Fruit fly (Drosophila melanogaster) whole organism, embryonic: ENCODE results near the gene CG43063.

Experiments used
- ATbp ChIP-seq: fragments of 200-800 bp; sonication (Bioruptor generic); optimal IDR thresholded peaks from 2 replicates; lab custom pipeline; 2017; ENCODE audit warnings: missing biosample characterization, mild to moderate bottlenecking, missing genetic modification characterization, missing genetic modification reagents
- Bdp1 ChIP-seq: fragments of 200-800 bp; sonication (Bioruptor generic); optimal IDR thresholded peaks from 3 replicates; lab custom pipeline; 2016; ENCODE audit warnings: missing biosample characterization, missing genetic modification characterization
- CG10209 ChIP-seq: fragments of 200-800 bp; sonication (Bioruptor generic); optimal IDR thresholded peaks from 3 replicates; lab custom pipeline; 2017; ENCODE audit warnings: missing biosample characterization, mild to moderate bottlenecking, missing genetic modification characterization, missing genetic modification reagents
- CG10274 ChIP-seq: fragments of 200-800 bp; sonication (Bioruptor generic); optimal IDR thresholded peaks from 3 replicates; lab custom pipeline; 2017; ENCODE audit warnings: missing biosample characterization, mild to moderate bottlenecking, missing genetic modification characterization
- CG10431 ChIP-seq: fragments of 200-800 bp; sonication (Bioruptor generic); optimal IDR thresholded peaks from 3 replicates; lab custom pipeline; 2018; ENCODE audit warnings: missing biosample characterization, mild to moderate bottlenecking, missing genetic modification characterization
- CG11696 ChIP-seq: fragments of 200-800 bp; sonication (Bioruptor generic); IDR thresholded peaks from 2 replicates; pipeline ENCODE4 v1.3.6; 2022; ENCODE audit warnings: missing biosample characterization, missing genetic modification characterization
- CG14667 ChIP-seq: fragments of 200-800 bp; sonication (Bioruptor generic); IDR thresholded peaks from 2 replicates; pipeline ENCODE4 v1.3.6; 2022; ENCODE audit warnings: missing biosample characterization, missing genetic modification characterization
- CG1603 ChIP-seq: fragments of 200-800 bp; sonication (Bioruptor generic); optimal IDR thresholded peaks from 2 replicates; lab custom pipeline; 2019; ENCODE audit warnings: missing biosample characterization, mild to moderate bottlenecking, missing genetic modification characterization, moderate library complexity
- CG30431 ChIP-seq: fragments of 200-800 bp; sonication (Bioruptor generic); optimal IDR thresholded peaks from 2 replicates; lab custom pipeline; 2017; ENCODE audit warnings: missing biosample characterization, missing genetic modification characterization
- CG31388 ChIP-seq: fragments of 200-800 bp; sonication (Bioruptor generic); optimal IDR thresholded peaks from 2 replicates; lab custom pipeline; 2016; ENCODE audit warnings: missing biosample characterization, missing genetic modification characterization
- CG3726 ChIP-seq: fragments of 200-800 bp; sonication (Bioruptor generic); IDR thresholded peaks from 3 replicates; pipeline ENCODE4, ENCODE4 v1.3.6; 2022; ENCODE audit warnings: missing biosample characterization, missing genetic modification characterization
- CG4360 ChIP-seq: fragments of 200-800 bp; sonication (Bioruptor generic); IDR thresholded peaks from 2 replicates; pipeline ENCODE4 v1.3.6; 2022; ENCODE audit warnings: missing biosample characterization, missing genetic modification characterization
- CG7963 ChIP-seq: fragments of 200-800 bp; sonication (Bioruptor generic); IDR thresholded peaks from 3 replicates; pipeline ENCODE4 v1.3.6; 2022; ENCODE audit warnings: missing biosample characterization, missing genetic modification characterization; ENCODE audit not compliant: partially characterized antibody
- CG8359 ChIP-seq: fragments of 200-800 bp; sonication (Bioruptor generic); optimal IDR thresholded peaks from 2 replicates; lab custom pipeline; 2017; ENCODE audit warnings: missing biosample characterization, mild to moderate bottlenecking, missing genetic modification characterization, borderline replicate concordance
- CG8944 ChIP-seq: fragments of 200-800 bp; sonication (Bioruptor generic); optimal IDR thresholded peaks from 3 replicates; lab custom pipeline; 2016; ENCODE audit warnings: missing biosample characterization, missing genetic modification characterization
- CG9609 ChIP-seq: fragments of 200-800 bp; sonication (Bioruptor generic); optimal IDR thresholded peaks from 3 replicates; lab custom pipeline; 2016; ENCODE audit warnings: missing biosample characterization, missing genetic modification characterization
- Chrac-16 ChIP-seq: fragments of 200-800 bp; sonication (Bioruptor generic); optimal IDR thresholded peaks from 3 replicates; lab custom pipeline; 2016; ENCODE audit warnings: missing biosample characterization, missing genetic modification characterization
- Dek ChIP-seq: fragments of 200-800 bp; sonication (Bioruptor generic); optimal IDR thresholded peaks from 3 replicates; lab custom pipeline; 2019; ENCODE audit warnings: missing biosample characterization, mild to moderate bottlenecking, missing genetic modification characterization, moderate library complexity
- Dfd ChIP-seq, 2 experiments: fragments of >200 bp; optimal IDR thresholded peaks; 2 replicates each; lab custom pipeline; 2017; ENCODE audit warnings: missing biosample characterization in 2 of 2, missing genetic modification characterization in 2 of 2
- Doc3 ChIP-seq: fragments of 200-800 bp; sonication (Bioruptor generic); IDR thresholded peaks from 3 replicates; pipeline ENCODE4 v1.3.6; 2022; ENCODE audit warnings: missing biosample characterization, missing genetic modification characterization; ENCODE audit not compliant: partially characterized antibody
- Drgx ChIP-seq: fragments of 200-800 bp; sonication (Bioruptor generic); IDR thresholded peaks from 2 replicates; pipeline ENCODE4 v1.3.6; 2022; ENCODE audit warnings: missing biosample characterization, missing genetic modification characterization
- Ets97D ChIP-seq: fragments of 200-800 bp; sonication (Bioruptor generic); optimal IDR thresholded peaks from 3 replicates; lab custom pipeline; 2016; ENCODE audit warnings: missing biosample characterization, missing genetic modification characterization
- Gsc ChIP-seq: fragments of 200-800 bp; sonication (Bioruptor generic); IDR thresholded peaks from 2 replicates; pipeline ENCODE4 v1.3.6; 2022; ENCODE audit warnings: missing biosample characterization, missing genetic modification characterization
- Hr39 ChIP-seq: fragments of >200 bp; optimal IDR thresholded peaks from 2 replicates; lab custom pipeline; 2017
- Hr51 ChIP-seq, 2 experiments: fragments of 200-800 bp; sonication (Bioruptor generic); optimal IDR thresholded peaks; 2 replicates in 1 of 2; 3 replicates in 1 of 2; lab custom pipeline; 2016 to 2018; ENCODE audit warnings: missing biosample characterization in 2 of 2, missing genetic modification characterization in 2 of 2, mild to moderate bottlenecking in 1 of 2, moderate library complexity in 1 of 2
- Med ChIP-seq: fragments of 200-800 bp; sonication (Bioruptor generic); peaks from one replicate; lab custom pipeline; 2016; ENCODE audit warnings: missing biosample characterization, missing genetic modification characterization, mild to moderate bottlenecking, inconsistent platforms, moderate library complexity
- NC2α ChIP-seq: fragments of 200-800 bp; sonication (Bioruptor generic); optimal IDR thresholded peaks from 2 replicates; lab custom pipeline; 2016; ENCODE audit warnings: missing biosample characterization, missing genetic modification characterization
- NfI ChIP-seq: fragments of 200-800 bp; sonication (Bioruptor generic); optimal IDR thresholded peaks from 3 replicates; lab custom pipeline; 2018; ENCODE audit warnings: missing biosample characterization, mild to moderate bottlenecking, missing genetic modification characterization, moderate library complexity
- Six4 ChIP-seq: fragments of 200-800 bp; sonication (Bioruptor generic); optimal IDR thresholded peaks from 2 replicates; lab custom pipeline; 2016; ENCODE audit warnings: missing biosample characterization, missing genetic modification characterization
- Sox102F ChIP-seq: fragments of 200-800 bp; sonication (Bioruptor generic); optimal IDR thresholded peaks from 2 replicates; lab custom pipeline; 2018; ENCODE audit warnings: missing biosample characterization, mild to moderate bottlenecking, missing genetic modification characterization, moderate library complexity
- Stat92E ChIP-seq, 3 experiments: fragments of >200 bp in 2 of 3; fragments of 200-800 bp in 1 of 3; sonication (Bioruptor generic) in 1 of 3; optimal IDR thresholded peaks; 2 replicates each; lab custom pipeline; 2017 to 2019; ENCODE audit warnings: missing biosample characterization in 3 of 3, missing genetic modification characterization in 3 of 3, mild to moderate bottlenecking in 1 of 3, moderate library complexity in 1 of 3
- Vsx1 ChIP-seq: fragments of 200-800 bp; sonication (Bioruptor generic); optimal IDR thresholded peaks from 2 replicates; lab custom pipeline; 2017; ENCODE audit warnings: missing biosample characterization, mild to moderate bottlenecking, missing genetic modification characterization, missing genetic modification reagents
- ac ChIP-seq: fragments of 200-800 bp; sonication (Bioruptor generic); optimal IDR thresholded peaks from 3 replicates; lab custom pipeline; 2017; ENCODE audit warnings: missing biosample characterization, mild to moderate bottlenecking, missing genetic modification characterization
- ara ChIP-seq: fragments of 200-800 bp; sonication (Bioruptor generic); IDR thresholded peaks from 2 replicates; pipeline ENCODE4 v1.3.6; 2022; ENCODE audit warnings: missing biosample characterization, missing genetic modification characterization
- br ChIP-seq: fragments of >200 bp; optimal IDR thresholded peaks from 2 replicates; lab custom pipeline; 2017
- gcm2 ChIP-seq: fragments of 200-800 bp; sonication (Bioruptor generic); optimal IDR thresholded peaks from 2 replicates; lab custom pipeline; 2016; ENCODE audit warnings: missing biosample characterization, missing genetic modification characterization
- hth ChIP-seq: fragments of >200 bp; optimal IDR thresholded peaks from 2 replicates; lab custom pipeline; 2017; ENCODE audit warnings: inconsistent platforms
- jumu ChIP-seq: fragments of 200-800 bp; sonication (Bioruptor generic); optimal IDR thresholded peaks from 3 replicates; lab custom pipeline; 2016; ENCODE audit warnings: missing biosample characterization, missing genetic modification characterization
- knrl ChIP-seq: fragments of 200-800 bp; sonication (Bioruptor generic); IDR thresholded peaks from 3 replicates; pipeline ENCODE4 v1.3.6; 2022; ENCODE audit warnings: missing biosample characterization, missing genetic modification characterization; ENCODE audit not compliant: partially characterized antibody
- pros ChIP-seq: fragments of 200-800 bp; sonication (Bioruptor generic); optimal IDR thresholded peaks from 3 replicates; lab custom pipeline; 2019; ENCODE audit warnings: missing biosample characterization, mild to moderate bottlenecking, missing genetic modification characterization, moderate library complexity
- seq ChIP-seq: fragments of 200-800 bp; sonication (Bioruptor generic); IDR thresholded peaks from 2 replicates; pipeline ENCODE4 v1.3.6; 2022; ENCODE audit warnings: missing biosample characterization, missing genetic modification characterization
- slbo ChIP-seq: fragments of 200-800 bp; sonication (Bioruptor generic); IDR thresholded peaks from 2 replicates; pipeline ENCODE4 v1.3.6; 2022; ENCODE audit warnings: missing biosample characterization, missing genetic modification characterization
- slp2 ChIP-seq: fragments of 200-800 bp; sonication (Bioruptor generic); optimal IDR thresholded peaks from 2 replicates; lab custom pipeline; 2016; ENCODE audit warnings: missing biosample characterization, missing genetic modification characterization
- sr ChIP-seq: fragments of 200-800 bp; sonication (Bioruptor generic); IDR thresholded peaks from 3 replicates; pipeline ENCODE4 v1.3.6; 2022; ENCODE audit warnings: missing biosample characterization, missing genetic modification characterization
- stwl ChIP-seq: fragments of 200-800 bp; sonication (Bioruptor generic); optimal IDR thresholded peaks from 3 replicates; lab custom pipeline; 2018; ENCODE audit warnings: missing biosample characterization, mild to moderate bottlenecking, missing genetic modification characterization, moderate library complexity
- tap ChIP-seq: fragments of 200-800 bp; optimal IDR thresholded peaks from 3 replicates; lab custom pipeline; 2019; ENCODE audit warnings: missing biosample characterization, mild to moderate bottlenecking, missing genetic modification characterization, moderate library complexity
- trem ChIP-seq: fragments of 200-800 bp; optimal IDR thresholded peaks from 3 replicates; lab custom pipeline; 2019; ENCODE audit warnings: missing biosample characterization, mild to moderate bottlenecking, missing genetic modification characterization, moderate library complexity
- vfl ChIP-seq: fragments of 200-800 bp; sonication (Bioruptor generic); optimal IDR thresholded peaks from 2 replicates; lab custom pipeline; 2016; ENCODE audit warnings: missing biosample characterization, missing genetic modification characterization
- yki ChIP-seq: fragments of >200 bp; optimal IDR thresholded peaks from 3 replicates; lab custom pipeline; 2018
- zf30C ChIP-seq: fragments of 200-800 bp; sonication (Bioruptor generic); optimal IDR thresholded peaks from 3 replicates; lab custom pipeline; 2018; ENCODE audit warnings: missing biosample characterization, mild to moderate bottlenecking, missing genetic modification characterization
- zfh2 ChIP-seq: fragments of 200-800 bp; sonication (Bioruptor generic); optimal IDR thresholded peaks from 2 replicates; lab custom pipeline; 2016; ENCODE audit warnings: missing biosample characterization, missing genetic modification characterization

CG43063 gene

DNA sequence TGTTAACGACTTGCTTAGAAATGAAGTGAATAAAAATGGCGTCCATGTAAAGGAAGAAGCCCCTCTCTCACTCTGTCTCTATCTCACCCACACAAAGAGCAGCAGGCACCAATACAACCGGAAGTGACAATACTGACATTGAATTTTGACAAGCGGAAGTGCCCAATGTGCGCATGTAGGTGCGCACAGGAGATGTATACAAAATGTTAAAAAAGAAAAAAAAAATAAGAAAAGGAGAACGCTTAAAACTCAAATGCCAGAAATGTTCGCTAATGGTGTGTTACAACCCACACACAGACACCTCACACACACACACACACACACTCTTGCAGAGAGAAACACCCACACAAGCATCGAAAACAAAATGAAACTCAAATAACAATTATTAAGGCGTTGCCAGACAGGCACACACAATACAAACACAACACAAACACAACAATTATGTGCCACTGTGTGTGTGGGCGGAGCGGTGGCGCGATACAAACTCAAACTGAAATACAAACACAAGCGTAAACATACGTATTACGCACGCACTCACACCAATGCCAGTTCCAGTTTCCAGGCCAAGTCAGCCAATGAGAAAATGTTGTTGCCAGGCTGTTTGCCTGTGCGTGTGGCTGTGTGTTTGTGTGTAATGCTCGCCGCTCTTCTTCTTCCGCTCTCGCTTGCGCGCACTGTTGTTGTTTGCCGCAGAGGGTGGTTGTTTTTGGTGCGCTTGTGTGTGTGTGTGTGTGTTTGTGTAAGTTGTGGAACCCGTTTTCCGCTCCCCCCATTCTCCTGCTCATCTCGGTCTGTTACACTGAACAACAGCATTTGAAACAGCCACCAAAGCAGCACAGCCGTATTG lies 22.1 kb upstream of the CG43063 start (continued):
- TF ChIP-seq yki (lab: Kevin White, UChicago) (peak; percentile 43), CG11696 (no peak), CG3726 (GFP tag; lab: Robert Waterston, UW) (no peak), Med (peak; percentile 83), ac (GFP tag; lab: Kevin White, UChicago) (no peak), br (lab: Kevin White, UChicago) (no peak), Six4 (GFP tag; lab: Kevin White, UChicago) (no peak), pros (peak; percentile 26), ATbp (GFP tag; lab: Kevin White, UChicago) (no peak), stwl (tag; lab: Kevin White, UChicago) (no peak), CG10274 (GFP tag; lab: Kevin White, UChicago) (no peak), Bdp1 (GFP tag; lab: Kevin White, UChicago) (no peak), CG30431 (GFP tag; lab: Kevin White, UChicago) (no peak), Stat92E (GFP tag; optimal IDR thresholded peaks at IDR 0.05; lab: Kevin White, UChicago) (peak in 2 of 3 experiments; percentile 38 to 67), CG4360 (GFP tag; lab: Robert Waterston, UW) (peak; percentile 84), Sox102F (GFP tag; lab: Kevin White, UChicago) (no peak), zfh2 (GFP tag; lab: Kevin White, UChicago) (no peak), Hr51 (GFP tag; optimal IDR thresholded peaks at IDR 0.05; lab: Kevin White, UChicago) (no peak), slp2 (GFP tag; lab: Kevin White, UChicago) (no peak), knrl (GFP tag; lab: Robert Waterston, UW) (peak; percentile 43; the same call in 2 of the 3 replicates), Doc3 (GFP tag; lab: Robert Waterston, UW) (no peak), tap (tag; lab: Kevin White, UChicago) (no peak), gcm2 (GFP tag; lab: Kevin White, UChicago) (peak; percentile 8), CG31388 (GFP tag; lab: Kevin White, UChicago) (no peak), Ets97D (GFP tag; lab: Kevin White, UChicago) (peak; percentile 52), CG8944 (GFP tag; lab: Kevin White, UChicago) (no peak), hth (lab: Kevin White, UChicago) (no peak), seq (GFP tag; lab: Robert Waterston, UW) (peak; percentile 95), CG14667 (no peak), Gsc (no peak), slbo (no peak), NC2α (no peak), CG10209 (GFP tag; lab: Kevin White, UChicago) (no peak), CG9609 (GFP tag; lab: Kevin White, UChicago) (no peak), Dfd (GFP tag; optimal IDR thresholded peaks at IDR 0.05; lab: Kevin White, UChicago) (peak in 1 of 2 experiments; percentile 78), ara (GFP tag; lab: Robert Waterston, UW) (no peak), CG1603 (no peak), CG10431 (GFP tag; lab: Kevin White, UChicago) (no peak), Dek (no peak), vfl (GFP tag; lab: Kevin White, UChicago) (no peak), Vsx1 (no peak), sr (peak; percentile 94), CG8359 (GFP tag; lab: Kevin White, UChicago) (no peak), Drgx (GFP tag; lab: Robert Waterston, UW) (no peak), Chrac-16 (GFP tag; lab: Kevin White, UChicago) (no peak), NfI (GFP tag; lab: Kevin White, UChicago) (no peak), CG7963 (GFP tag; lab: Robert Waterston, UW) (no peak), zf30C (GFP tag; lab: Kevin White, UChicago) (peak; percentile 66), trem (tag; lab: Kevin White, UChicago) (no peak), Hr39 (lab: Kevin White, UChicago) (no peak), jumu (GFP tag; lab: Kevin White, UChicago) (no peak)
